Worm (Caenorhabditis elegans) whole organism, L4 larva: Measurements from ENCODE around the gene srv-24.

Experiments
- D1046.2 ChIP-seq: fragments of 200-800 bp; sonication (Bioruptor generic); IDR thresholded peaks from 2 replicates; pipeline ENCODE4 v1.3.6; 2022; ENCODE audit warnings: missing genetic modification characterization, missing compliant biosample characterization
- F44E2.7 ChIP-seq: fragments of 200-800 bp; sonication (Bioruptor generic); IDR thresholded peaks from 2 replicates; pipeline ENCODE4 v2.1.2; 2022; ENCODE audit warnings: missing genetic modification characterization, missing compliant biosample characterization
- F49E8.2 ChIP-seq: sonication (generic microtip); optimal IDR thresholded peaks from 2 replicates; lab custom pipeline; 2016; ENCODE audit warnings: missing compliant biosample characterization, mild to moderate bottlenecking, missing genetic modification characterization, borderline replicate concordance
- R02D3.7 ChIP-seq: fragments of 150-350 bp; sonication (generic microtip); optimal IDR thresholded peaks from 3 replicates; lab custom pipeline; 2014; ENCODE audit warnings: missing biosample characterization, missing genetic modification characterization
- ceh-20 ChIP-seq: fragments of 200-800 bp; sonication (Bioruptor generic); IDR thresholded peaks from 2 replicates; pipeline ENCODE4 v1.3.6; 2022; ENCODE audit warnings: missing genetic modification reagents, missing genetic modification characterization, missing compliant biosample characterization
- ceh-28 ChIP-seq: fragments of 150-350 bp; optimal IDR thresholded peaks from 2 replicates; lab custom pipeline; 2014; ENCODE audit warnings: missing biosample characterization, missing genetic modification reagents, missing genetic modification characterization
- ceh-32 ChIP-seq: sonication (generic microtip); optimal IDR thresholded peaks from 2 replicates; lab custom pipeline; 2016; ENCODE audit warnings: mild to moderate bottlenecking, missing genetic modification characterization, missing compliant biosample characterization; ENCODE audit not compliant: poor library complexity
- ceh-44 ChIP-seq: fragments of 200-800 bp; sonication (Bioruptor generic); IDR thresholded peaks from 2 replicates; pipeline ENCODE4 v1.3.6; 2022; ENCODE audit warnings: missing genetic modification reagents, missing genetic modification characterization, missing compliant biosample characterization
- dve-1 ChIP-seq: sonication (generic microtip); optimal IDR thresholded peaks from 2 replicates; lab custom pipeline; 2017; ENCODE audit warnings: antibody characterized with exemption, mild to moderate bottlenecking, missing genetic modification characterization, missing compliant biosample characterization; ENCODE audit not compliant: insufficient read depth
- fos-1 ChIP-seq: fragments of 150-350 bp; optimal IDR thresholded peaks from 2 replicates; lab custom pipeline; 2014; ENCODE audit warnings: missing biosample characterization, missing genetic modification characterization
- hif-1 ChIP-seq, 2 experiments: sonication (generic microtip); optimal IDR thresholded peaks; 2 replicates each; lab custom pipeline; 2016 to 2017; ENCODE audit warnings: missing compliant biosample characterization in 2 of 2, missing genetic modification characterization in 2 of 2, missing genetic modification reagents in 2 of 2, missing genotype in 2 of 2, mild to moderate bottlenecking in 1 of 2
- hlh-30 ChIP-seq: sonication (generic microtip); optimal IDR thresholded peaks from 2 replicates; lab custom pipeline; 2017; ENCODE audit warnings: antibody characterized with exemption, mild to moderate bottlenecking, missing genetic modification characterization, missing compliant biosample characterization; ENCODE audit not compliant: insufficient read depth
- lim-7 ChIP-seq: fragments of 200-800 bp; sonication (Bioruptor generic); IDR thresholded peaks from 2 replicates; pipeline ENCODE4 v1.3.6; 2022; ENCODE audit warnings: missing genetic modification characterization, missing compliant biosample characterization
- lin-13 ChIP-seq: fragments of 150-350 bp; optimal IDR thresholded peaks from 2 replicates; lab custom pipeline; 2014; ENCODE audit warnings: missing biosample characterization, missing genetic modification reagents, missing genetic modification characterization
- lin-15B ChIP-seq: fragments of 150-350 bp; sonication (generic microtip); optimal IDR thresholded peaks from 3 replicates; lab custom pipeline; 2014; ENCODE audit warnings: missing biosample characterization, missing genetic modification characterization
- lin-38 ChIP-seq: fragments of 200-800 bp; sonication (Bioruptor generic); IDR thresholded peaks from 2 replicates; pipeline ENCODE4 v1.3.6; 2022; ENCODE audit warnings: missing genetic modification reagents, missing genetic modification characterization, missing compliant biosample characterization
- mxl-2 ChIP-seq: fragments of 200-800 bp; sonication (Bioruptor generic); conservative IDR thresholded peaks from 2 replicates; pipeline ENCODE4 v1.3.6; 2022; ENCODE audit warnings: missing genetic modification reagents, missing genetic modification characterization, missing compliant biosample characterization
- nhr-11 ChIP-seq: fragments of 150-350 bp; optimal IDR thresholded peaks from 2 replicates; lab custom pipeline; 2014; ENCODE audit warnings: missing biosample characterization, missing genetic modification characterization
- nhr-111 ChIP-seq: fragments of 200-800 bp; sonication (Bioruptor generic); optimal IDR thresholded peaks from 2 replicates; lab custom pipeline; 2018; ENCODE audit warnings: mild to moderate bottlenecking, missing genetic modification characterization, missing compliant biosample characterization
- nhr-237 ChIP-seq: sonication (generic microtip); optimal IDR thresholded peaks from 2 replicates; lab custom pipeline; 2017; ENCODE audit warnings: missing biosample characterization, missing genetic modification characterization
- nhr-28 ChIP-seq: fragments of 150-350 bp; optimal IDR thresholded peaks from 2 replicates; lab custom pipeline; 2014; ENCODE audit warnings: missing biosample characterization, missing genetic modification characterization
- nhr-42 ChIP-seq: fragments of 200-800 bp; sonication (Bioruptor generic); IDR thresholded peaks from 2 replicates; pipeline ENCODE4 v1.3.6; 2022; ENCODE audit warnings: missing genetic modification characterization, missing compliant biosample characterization
- nhr-6 ChIP-seq: fragments of 150-350 bp; optimal IDR thresholded peaks from 2 replicates; lab custom pipeline; 2014; ENCODE audit warnings: missing biosample characterization, missing genetic modification characterization
- nhr-76 ChIP-seq: fragments of 150-350 bp; optimal IDR thresholded peaks from 2 replicates; lab custom pipeline; 2014; ENCODE audit warnings: missing biosample characterization, missing genetic modification characterization
- saeg-2 ChIP-seq: fragments of 200-800 bp; sonication (Bioruptor generic); IDR thresholded peaks from 2 replicates; pipeline ENCODE4 v1.3.6; 2022; ENCODE audit warnings: missing genetic modification reagents, missing genetic modification characterization, missing compliant biosample characterization
- set-16 ChIP-seq: fragments of 200-800 bp; sonication (Bioruptor generic); IDR thresholded peaks from 2 replicates; pipeline ENCODE4 v1.3.6; 2022; ENCODE audit warnings: missing genetic modification reagents, missing genetic modification characterization, missing compliant biosample characterization
- snpc-1.2 ChIP-seq: fragments of 200-800 bp; sonication (Bioruptor generic); IDR thresholded peaks from 2 replicates; pipeline ENCODE4 v1.3.6; 2022; ENCODE audit warnings: missing genetic modification reagents, missing genetic modification characterization, missing compliant biosample characterization
- spr-3 ChIP-seq: fragments of 200-800 bp; sonication (Bioruptor generic); optimal IDR thresholded peaks from 2 replicates; lab custom pipeline; 2018; ENCODE audit warnings: mild to moderate bottlenecking, missing genetic modification characterization, missing compliant biosample characterization
- tag-97 ChIP-seq: fragments of 200-800 bp; sonication (Bioruptor generic); IDR thresholded peaks from 2 replicates; pipeline ENCODE4 v1.3.6; 2022; ENCODE audit warnings: missing genetic modification characterization, missing compliant biosample characterization
- unc-130 ChIP-seq: sonication (generic microtip); optimal IDR thresholded peaks from 2 replicates; lab custom pipeline; 2016; ENCODE audit warnings: missing genetic modification reagents, missing genetic modification characterization, missing compliant biosample characterization
- unc-62 ChIP-seq, 3 experiments: fragments of 150-350 bp in 1 of 3; sonication (generic microtip); optimal IDR thresholded peaks in 2 of 3; peaks in 1 of 3; 1 replicate in 1 of 3; 2 replicates in 2 of 3; lab custom pipeline; 2014 to 2017; ENCODE audit warnings: missing biosample characterization in 3 of 3, missing genetic modification characterization in 3 of 3, missing genetic modification reagents in 3 of 3, missing genotype in 1 of 3
- zip-11 ChIP-seq: fragments of 200-800 bp; sonication (Bioruptor generic); IDR thresholded peaks from 2 replicates; pipeline ENCODE4 v1.3.6; 2022; ENCODE audit warnings: missing genetic modification characterization, missing compliant biosample characterization

Gene srv-24

ce11 chrIV:6301764-6302163, 11.1 kb upstream of the srv-24 start, which contains the start of gene srv-26:
srv-26 (minus strand) TSS chrIV:6301864.
- TF ChIP-seq set-16 (GFP tag; lab: Robert Waterston, UW) (no peak), ceh-32 (tag; lab: Kevin White, UChicago) (no peak), hlh-30 (tag; lab: Kevin White, UChicago) (no peak), lin-13 (GFP tag; lab: Kevin White, UChicago) (no peak), nhr-11 (no peak), saeg-2 (no peak), spr-3 (GFP tag; lab: Kevin White, UChicago) (no peak), ceh-44 (GFP tag; lab: Robert Waterston, UW) (no peak)
- TF ChIP-seq, all 104 proteins: peak for 0

- no peak for TF ChIP-seq nhr-111 (GFP tag; lab: Kevin White, UChicago)
- TF ChIP-seq unc-62 (GFP tag; optimal IDR thresholded peaks at IDR 0.05 in 1 of 2; lab: Kevin White, UChicago) = peak in 1 of 2 experiments; percentile 96
- TF ChIP-seq unc-62 (tag; optimal IDR thresholded peaks at IDR 0.05; lab: Kevin White, UChicago) = no peak
- TF ChIP-seq ceh-28 (tag; lab: Kevin White, UChicago) = no peak
- TF ChIP-seq, all 104 proteins: peak for 1
Measured at ce11 chrIV:6299523-6299922, 8.9 kb upstream of the srv-24 start.

- TF ChIP-seq mxl-2 (no peak), dve-1 (tag; lab: Kevin White, UChicago) (no peak), fos-1 (tag; lab: Kevin White, UChicago) (no peak), F49E8.2 (tag; lab: Kevin White, UChicago) (no peak)
- TF ChIP-seq, all 104 proteins: peak for 0
Measured at ce11 chrIV:6298253-6298652, 7.6 kb upstream of the srv-24 start, which contains the start of gene srv-27. srv-27 (minus strand) TSS chrIV:6298353.

- TF ChIP-seq snpc-1.2 (GFP tag; lab: Robert Waterston, UW) (0 out of 2 replicates have a peak, but pooled peaks have one; percentile 27), hif-1 (tag; optimal IDR thresholded peaks at IDR 0.05; lab: Kevin White, UChicago) (no peak), zip-11 (GFP tag; lab: Robert Waterston, UW) (no peak), unc-62 (GFP tag; optimal IDR thresholded peaks at IDR 0.05 in 1 of 2; lab: Kevin White, UChicago) (peak in 1 of 2 experiments; percentile 66), unc-62 (tag; optimal IDR thresholded peaks at IDR 0.05; lab: Kevin White, UChicago) (no peak), unc-130 (GFP tag; lab: Kevin White, UChicago) (no peak), lin-15B (tag; lab: Kevin White, UChicago) (no peak), nhr-237 (tag; lab: Kevin White, UChicago) (no peak), F44E2.7 (GFP tag; lab: Robert Waterston, UW) (no peak), dve-1 (tag; lab: Kevin White, UChicago) (peak; percentile 4), D1046.2 (GFP tag; lab: Robert Waterston, UW) (no peak), lim-7 (no peak), nhr-76 (no peak)
Measured at ce11 chrIV:6294081-6294480, 3.4 kb upstream of the srv-24 start, which contains the start of gene hil-2. hil-2 (plus strand) TSS chrIV:6294240.

- no peak for TF ChIP-seq tag-97 (GFP tag; lab: Robert Waterston, UW)
- TF ChIP-seq nhr-42 (GFP tag; lab: Robert Waterston, UW) = no peak
- TF ChIP-seq set-16 (GFP tag; lab: Robert Waterston, UW) = no peak
- TF ChIP-seq lin-38 (GFP tag; lab: Robert Waterston, UW) = no peak
- TF ChIP-seq R02D3.7 (tag; lab: Kevin White, UChicago) = no peak
- no peak for TF ChIP-seq nhr-28
- TF ChIP-seq ceh-20 (GFP tag; lab: Robert Waterston, UW) = no peak
- no peak for TF ChIP-seq nhr-11
- no peak for TF ChIP-seq nhr-6
- TF ChIP-seq, all 104 proteins: peak for 0
Measured at ce11 chrIV:6284277-6284676, 6.4 kb downstream of the srv-24 start, which contains the start of gene ops-1. ops-1 (minus strand) TSS chrIV:6284377.
